Worm (Caenorhabditis elegans) whole organism, L1 larva: ENCODE measurements around the gene acp-5.

Source experiments
- C34B4.2 ChIP-seq: sonication (generic microtip); optimal IDR thresholded peaks from 2 replicates; lab custom pipeline; 2017; ENCODE audit warnings: mild to moderate bottlenecking, missing genetic modification characterization, missing compliant biosample characterization
- Y116A8C.19 ChIP-seq: sonication (generic microtip); optimal IDR thresholded peaks from 2 replicates; lab custom pipeline; 2016; ENCODE audit warnings: missing compliant biosample characterization, missing genetic modification characterization, borderline replicate concordance
- aha-1 ChIP-seq: fragments of 150-350 bp; optimal IDR thresholded peaks from 2 replicates; lab custom pipeline; 2014; ENCODE audit warnings: missing biosample characterization, missing genetic modification characterization
- alr-1 ChIP-seq: fragments of 200-800 bp; sonication (Bioruptor generic); optimal IDR thresholded peaks from 2 replicates; lab custom pipeline; 2018; ENCODE audit warnings: borderline replicate concordance, mild to moderate bottlenecking, missing genetic modification characterization, missing compliant biosample characterization
- ama-1 ChIP-seq: fragments of 150-350 bp; optimal IDR thresholded peaks from 2 replicates; lab custom pipeline; 2014
- blmp-1 ChIP-seq: fragments of 150-350 bp; optimal IDR thresholded peaks from 2 replicates; lab custom pipeline; 2014; ENCODE audit warnings: missing biosample characterization, missing genetic modification characterization
- ceh-8 ChIP-seq: fragments of 200-800 bp; sonication (Bioruptor generic); optimal IDR thresholded peaks from 2 replicates; lab custom pipeline; 2018; ENCODE audit warnings: mild to moderate bottlenecking, missing genetic modification characterization, moderate library complexity, missing compliant biosample characterization
- ceh-82 ChIP-seq, 3 experiments: fragments of 150-350 bp in 1 of 3; sonication (generic microtip) in 2 of 3; optimal IDR thresholded peaks; 2 replicates each; lab custom pipeline; 2014 to 2017; ENCODE audit warnings: missing biosample characterization in 3 of 3, missing genetic modification characterization in 3 of 3
- ceh-88 ChIP-seq: fragments of 200-800 bp; sonication (Bioruptor generic); IDR thresholded peaks from 2 replicates; pipeline ENCODE4 v1.3.6; 2022; ENCODE audit warnings: missing genetic modification characterization, missing compliant biosample characterization
- ceh-90 ChIP-seq: sonication (generic microtip); optimal IDR thresholded peaks from 2 replicates; lab custom pipeline; 2016; ENCODE audit warnings: missing genetic modification characterization, missing compliant biosample characterization
- ces-1 ChIP-seq: fragments of 150-350 bp; optimal IDR thresholded peaks from 2 replicates; lab custom pipeline; 2014; ENCODE audit warnings: missing biosample characterization, missing genetic modification reagents, missing genetic modification characterization
- dpl-1 ChIP-seq, 3 experiments: fragments of 150-350 bp in 2 of 3; sonication (generic microtip) in 1 of 3; optimal IDR thresholded peaks; 2 replicates each; lab custom pipeline; 2014 to 2017; ENCODE audit warnings: missing biosample characterization in 3 of 3, missing genetic modification characterization in 3 of 3, missing genetic modification reagents in 3 of 3
- dsc-1 ChIP-seq: sonication (generic microtip); optimal IDR thresholded peaks from 2 replicates; lab custom pipeline; 2016; ENCODE audit warnings: mild to moderate bottlenecking, missing genetic modification characterization, missing compliant biosample characterization
- efl-1 ChIP-seq, 4 experiments: fragments of 150-350 bp; optimal IDR thresholded peaks in 3 of 4; peaks in 1 of 4; 1 replicate in 1 of 4; 2 replicates in 3 of 4; lab custom pipeline; 2014; ENCODE audit warnings: missing biosample characterization in 2 of 4, missing genetic modification characterization in 2 of 4, missing genetic modification reagents in 2 of 4
- efl-3 ChIP-seq: fragments of 200-800 bp; sonication (Bioruptor generic); optimal IDR thresholded peaks from 2 replicates; lab custom pipeline; 2018; ENCODE audit warnings: mild to moderate bottlenecking, missing genetic modification characterization, missing compliant biosample characterization
- egl-13 ChIP-seq: sonication (generic microtip); optimal IDR thresholded peaks from 2 replicates; lab custom pipeline; 2016; ENCODE audit warnings: missing genotype, missing genetic modification reagents, missing genetic modification characterization, missing compliant biosample characterization
- elt-3 ChIP-seq, 6 experiments: fragments of 150-350 bp in 1 of 6; sonication (generic microtip); optimal IDR thresholded peaks; 2 replicates each; lab custom pipeline; 2017 to 2018; ENCODE audit warnings: missing biosample characterization in 6 of 6, missing genetic modification characterization in 6 of 6, inconsistent platforms in 1 of 6
- fkh-10 ChIP-seq: sonication (generic microtip); optimal IDR thresholded peaks from 2 replicates; lab custom pipeline; 2017; ENCODE audit warnings: missing biosample characterization, missing genetic modification reagents, missing genetic modification characterization
- fkh-8 ChIP-seq: sonication (generic microtip); optimal IDR thresholded peaks from 2 replicates; lab custom pipeline; 2016; ENCODE audit warnings: mild to moderate bottlenecking, missing genetic modification characterization, missing compliant biosample characterization
- grh-1 ChIP-seq: fragments of 200-800 bp; sonication (Bioruptor generic); IDR thresholded peaks from 2 replicates; pipeline ENCODE4 v1.3.6; 2022; ENCODE audit warnings: missing genetic modification reagents, missing genetic modification characterization, missing compliant biosample characterization
- hlh-4 ChIP-seq: sonication (generic microtip); optimal IDR thresholded peaks from 2 replicates; lab custom pipeline; 2016; ENCODE audit warnings: mild to moderate bottlenecking, missing genetic modification characterization, missing compliant biosample characterization
- hpl-2 ChIP-seq: fragments of 150-350 bp; optimal IDR thresholded peaks from 2 replicates; lab custom pipeline; 2014; ENCODE audit warnings: missing biosample characterization, missing genetic modification reagents, missing genetic modification characterization
- irx-1 ChIP-seq: sonication (generic microtip); optimal IDR thresholded peaks from 2 replicates; lab custom pipeline; 2016; ENCODE audit warnings: missing genetic modification characterization, missing compliant biosample characterization
- isw-1 ChIP-seq: fragments of 200-800 bp; sonication (Bioruptor generic); IDR thresholded peaks from 2 replicates; pipeline ENCODE4 v1.3.6; 2022; ENCODE audit warnings: missing genetic modification characterization, missing compliant biosample characterization
- lin-35 ChIP-seq, 2 experiments: fragments of 150-350 bp; optimal IDR thresholded peaks; 2 replicates each; lab custom pipeline; 2014; ENCODE audit warnings: missing biosample characterization in 2 of 2, missing genetic modification characterization in 2 of 2, missing genetic modification reagents in 2 of 2
- lsy-2 ChIP-seq, 2 experiments: fragments of 150-350 bp; optimal IDR thresholded peaks; 2 replicates each; lab custom pipeline; 2014; ENCODE audit warnings: missing biosample characterization in 2 of 2, missing genetic modification characterization in 2 of 2
- mab-9 ChIP-seq: fragments of 200-800 bp; sonication (Bioruptor generic); IDR thresholded peaks from 2 replicates; pipeline ENCODE4 v1.3.6; 2022; ENCODE audit warnings: missing genetic modification reagents, missing genetic modification characterization, missing compliant biosample characterization
- mdl-1 ChIP-seq, 2 experiments: fragments of 150-350 bp; optimal IDR thresholded peaks; 2 replicates each; lab custom pipeline; 2014 to 2017; ENCODE audit warnings: missing biosample characterization in 2 of 2, missing genetic modification characterization in 2 of 2, inconsistent platforms in 1 of 2
- mef-2 ChIP-seq: fragments of 150-350 bp; optimal IDR thresholded peaks from 2 replicates; lab custom pipeline; 2014; ENCODE audit warnings: missing biosample characterization, missing genetic modification characterization
- nhr-19 ChIP-seq: fragments of 200-800 bp; sonication (Bioruptor generic); conservative IDR thresholded peaks from 2 replicates; pipeline ENCODE4 v1.3.6; 2022; ENCODE audit warnings: missing genetic modification characterization, missing compliant biosample characterization
- nhr-28 ChIP-seq: fragments of 150-350 bp; optimal IDR thresholded peaks from 2 replicates; lab custom pipeline; 2014; ENCODE audit warnings: missing biosample characterization, missing genetic modification characterization
- nhr-77 ChIP-seq: fragments of 150-350 bp; optimal IDR thresholded peaks from 2 replicates; lab custom pipeline; 2014; ENCODE audit warnings: missing biosample characterization, missing genetic modification characterization
- nhr-85 ChIP-seq: sonication (generic microtip); peaks from one replicate; lab custom pipeline; 2016; ENCODE audit warnings: missing genetic modification characterization, inconsistent platforms, missing compliant biosample characterization
- pag-3 ChIP-seq: sonication (generic microtip); optimal IDR thresholded peaks from 2 replicates; lab custom pipeline; 2017; ENCODE audit warnings: missing genetic modification characterization, mild to moderate bottlenecking, missing compliant biosample characterization, antibody characterized with exemption, borderline replicate concordance; ENCODE audit not compliant: insufficient read depth
- pax-3 ChIP-seq: fragments of 200-800 bp; sonication (Bioruptor generic); optimal IDR thresholded peaks from 2 replicates; lab custom pipeline; 2018; ENCODE audit warnings: mild to moderate bottlenecking, missing genetic modification characterization, moderate library complexity, missing compliant biosample characterization
- skn-1 ChIP-seq: fragments of 150-350 bp; optimal IDR thresholded peaks from 2 replicates; lab custom pipeline; 2014; ENCODE audit warnings: missing biosample characterization, missing genetic modification characterization
- sox-4 ChIP-seq: sonication (generic microtip); optimal IDR thresholded peaks from 2 replicates; lab custom pipeline; 2016; ENCODE audit warnings: missing genetic modification characterization, missing compliant biosample characterization
- sptf-1 ChIP-seq: fragments of 150-350 bp; optimal IDR thresholded peaks from 2 replicates; lab custom pipeline; 2014; ENCODE audit warnings: missing biosample characterization, missing genetic modification characterization
- swsn-7 ChIP-seq: sonication (generic microtip); optimal IDR thresholded peaks from 2 replicates; lab custom pipeline; 2016; ENCODE audit warnings: missing genetic modification characterization, missing compliant biosample characterization
- tbx-2 ChIP-seq: sonication (generic microtip); optimal IDR thresholded peaks from 2 replicates; lab custom pipeline; 2016; ENCODE audit warnings: missing genetic modification characterization, missing compliant biosample characterization
- tlp-1 ChIP-seq: fragments of 150-350 bp; optimal IDR thresholded peaks from 2 replicates; lab custom pipeline; 2014; ENCODE audit warnings: missing biosample characterization, missing genetic modification characterization
- unc-130 ChIP-seq: fragments of 150-350 bp; optimal IDR thresholded peaks from 2 replicates; lab custom pipeline; 2017; ENCODE audit warnings: missing biosample characterization, missing genetic modification characterization, inconsistent platforms
- unc-62 ChIP-seq: fragments of 150-350 bp; optimal IDR thresholded peaks from 2 replicates; lab custom pipeline; 2014; ENCODE audit warnings: missing biosample characterization, missing genetic modification reagents, missing genetic modification characterization
- unc-86 ChIP-seq: sonication (generic microtip); optimal IDR thresholded peaks from 2 replicates; lab custom pipeline; 2016; ENCODE audit warnings: missing genetic modification characterization, missing compliant biosample characterization
- vab-15 ChIP-seq: sonication (generic microtip); optimal IDR thresholded peaks from 2 replicates; lab custom pipeline; 2017; ENCODE audit warnings: missing genotype, mild to moderate bottlenecking, missing genetic modification characterization, missing compliant biosample characterization
- zag-1 ChIP-seq: fragments of 150-350 bp; optimal IDR thresholded peaks from 2 replicates; lab custom pipeline; 2014; ENCODE audit warnings: missing biosample characterization, missing genetic modification characterization
- zip-4 ChIP-seq: fragments of 200-800 bp; sonication (Bioruptor generic); optimal IDR thresholded peaks from 2 replicates; lab custom pipeline; 2018; ENCODE audit warnings: mild to moderate bottlenecking, missing genetic modification characterization, moderate library complexity, missing compliant biosample characterization
- ztf-11 ChIP-seq, 2 experiments: sonication (generic microtip); optimal IDR thresholded peaks; 2 replicates each; lab custom pipeline; 2016 to 2017; ENCODE audit warnings: missing genetic modification characterization in 2 of 2, missing biosample characterization in 1 of 2, missing compliant biosample characterization in 1 of 2

acp-5 gene

DNA sequence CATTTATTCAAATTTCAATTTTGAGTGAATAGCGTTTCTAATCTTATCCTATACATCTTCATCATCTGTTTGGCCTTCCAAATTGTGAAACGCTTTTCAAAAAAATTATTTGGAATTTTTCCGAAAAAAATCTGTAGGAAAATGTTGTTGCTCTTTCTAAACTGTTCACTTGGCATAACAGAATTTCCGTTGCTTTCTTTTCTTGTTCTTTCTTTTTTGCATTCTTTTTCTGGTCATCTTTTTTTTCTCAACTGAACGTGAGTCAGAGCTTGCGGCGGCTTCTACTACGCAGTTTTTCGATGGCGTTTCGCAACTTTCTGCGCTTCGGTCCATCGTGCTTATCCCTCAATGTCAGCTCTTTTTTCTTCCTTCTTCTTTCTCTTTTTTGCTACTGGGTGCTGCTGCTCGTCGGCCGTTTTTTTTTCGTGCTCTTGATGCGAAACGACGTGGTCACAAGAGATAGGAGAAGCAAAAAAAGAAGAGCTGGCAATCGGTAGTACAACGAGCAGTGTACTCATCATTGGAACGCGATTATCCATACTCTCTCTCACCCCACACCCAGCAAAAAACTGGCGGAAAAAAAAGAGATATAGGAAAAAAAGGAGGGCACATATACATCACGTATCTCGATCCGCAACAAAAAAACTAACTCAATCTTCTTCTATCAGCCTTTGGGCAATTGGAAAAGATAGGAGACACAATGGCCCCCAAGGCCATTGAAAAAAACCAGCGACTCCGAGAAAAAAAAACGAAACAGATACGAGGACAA lies 9.3 kb upstream of the acp-5 start (continued):
- TF ChIP-seq nhr-77 (tag; lab: Kevin White, UChicago) (no peak), dpl-1 (GFP tag; optimal IDR thresholded peaks at IDR 0.05; lab: Kevin White, UChicago) (no peak), efl-3 (GFP tag; lab: Kevin White, UChicago) (no peak), skn-1 (tag; lab: Kevin White, UChicago) (no peak), ceh-82 (tag; optimal IDR thresholded peaks at IDR 0.05; lab: Kevin White, UChicago) (peak in 1 of 3 experiments; percentile 37), unc-130 (tag; lab: Kevin White, UChicago) (no peak), zag-1 (tag; lab: Kevin White, UChicago) (no peak), pag-3 (tag; lab: Kevin White, UChicago) (no peak), mab-9 (GFP tag; lab: Robert Waterston, UW) (no peak), tbx-2 (peak; percentile 38), hpl-2 (GFP tag; lab: Kevin White, UChicago) (no peak), Y116A8C.19 (tag; lab: Kevin White, UChicago) (no peak), hlh-4 (tag; lab: Kevin White, UChicago) (no peak), zip-4 (no peak), ama-1 (no peak), ceh-8 (GFP tag; lab: Kevin White, UChicago) (no peak)

- TF ChIP-seq unc-130 (tag; lab: Kevin White, UChicago) = peak; percentile 26
- no peak for TF ChIP-seq aha-1
- TF ChIP-seq tlp-1 (tag; lab: Kevin White, UChicago) = no peak
- TF ChIP-seq ceh-82 (tag; optimal IDR thresholded peaks at IDR 0.05; lab: Kevin White, UChicago) = peak in 1 of 3 experiments; percentile 19
- no peak for TF ChIP-seq pax-3 (tag; lab: Kevin White, UChicago)
- peak; percentile 37 for TF ChIP-seq blmp-1
- peak in 3 of 6 experiments; percentile 5 to 30 (median 12) for TF ChIP-seq elt-3 (tag; optimal IDR thresholded peaks at IDR 0.05; lab: Kevin White, UChicago)
- TF ChIP-seq efl-1 (optimal IDR thresholded peaks at IDR 0.05; lab: Kevin White, UChicago) = no peak
- no peak for TF ChIP-seq efl-1 (GFP tag; optimal IDR thresholded peaks at IDR 0.05 in 1 of 2; lab: Kevin White, UChicago)
- no peak for TF ChIP-seq mef-2 (tag; lab: Kevin White, UChicago)
- TF ChIP-seq unc-86 (tag; lab: Kevin White, UChicago) = no peak
- TF ChIP-seq nhr-85 = peak; percentile 89
- TF ChIP-seq fkh-10 = no peak
- no peak for TF ChIP-seq dsc-1 (tag; lab: Kevin White, UChicago)
- TF ChIP-seq egl-13 (tag; lab: Kevin White, UChicago) = no peak
- TF ChIP-seq mdl-1 (tag; optimal IDR thresholded peaks at IDR 0.05; lab: Kevin White, UChicago) = no peak
- peak in 1 of 2 experiments; percentile 20 for TF ChIP-seq lin-35 (GFP tag; optimal IDR thresholded peaks at IDR 0.05; lab: Kevin White, UChicago)
- TF ChIP-seq C34B4.2 (tag; lab: Kevin White, UChicago) = no peak
- TF ChIP-seq ces-1 (GFP tag; lab: Kevin White, UChicago) = no peak
- no peak for TF ChIP-seq sox-4 (tag; lab: Kevin White, UChicago)
- TF ChIP-seq ceh-90 (tag; lab: Kevin White, UChicago) = no peak
- TF ChIP-seq ceh-88 = no peak
- no peak for TF ChIP-seq hpl-2 (GFP tag; lab: Kevin White, UChicago)
- TF ChIP-seq Y116A8C.19 (tag; lab: Kevin White, UChicago) = no peak
- no peak for TF ChIP-seq alr-1
- no peak for TF ChIP-seq swsn-7 (tag; lab: Kevin White, UChicago)
- TF ChIP-seq ztf-11 (tag; optimal IDR thresholded peaks at IDR 0.05; lab: Kevin White, UChicago) = no peak
- no peak for TF ChIP-seq zag-1 (tag; lab: Kevin White, UChicago)
- TF ChIP-seq hlh-4 (tag; lab: Kevin White, UChicago) = no peak
- no peak for TF ChIP-seq skn-1 (tag; lab: Kevin White, UChicago)
- TF ChIP-seq isw-1 = no peak
- peak; percentile 30; the same call in 1 of the 2 replicates for TF ChIP-seq grh-1 (GFP tag; lab: Robert Waterston, UW)
- TF ChIP-seq sptf-1 (tag; lab: Kevin White, UChicago) = no peak
- no peak for TF ChIP-seq unc-62 (GFP tag; lab: Kevin White, UChicago)
- no peak for TF ChIP-seq nhr-28 (tag; lab: Kevin White, UChicago)
- no peak for TF ChIP-seq efl-3 (GFP tag; lab: Kevin White, UChicago)
- TF ChIP-seq nhr-19 (GFP tag; lab: Robert Waterston, UW) = no peak; the same call in 1 of the 2 replicates
- TF ChIP-seq fkh-8 (tag; lab: Kevin White, UChicago) = no peak
- TF ChIP-seq vab-15 (tag; lab: Kevin White, UChicago) = no peak
- no peak for TF ChIP-seq lsy-2 (tag; optimal IDR thresholded peaks at IDR 0.05; lab: Kevin White, UChicago)
- peak; percentile 15 for TF ChIP-seq irx-1 (tag; lab: Kevin White, UChicago)
- TF ChIP-seq ceh-8 (GFP tag; lab: Kevin White, UChicago) = no peak
Observed at ce11 chrX:5820880-5821279, 8.4 kb upstream of the acp-5 start.
